Worm (Caenorhabditis elegans) whole organism, L3 larva: Measurements from ENCODE around the gene kynu-1.
A peak's percentile ranks its signal among the peaks of the same experiment; 100 is the strongest.

Experiments used
- ZK546.5 ChIP-seq: sonication (generic microtip); optimal IDR thresholded peaks from 2 replicates; lab custom pipeline; 2017; ENCODE audit warnings: missing biosample characterization, missing genetic modification characterization
- aly-2 ChIP-seq: fragments of 150-350 bp; optimal IDR thresholded peaks from 2 replicates; lab custom pipeline; 2014; ENCODE audit warnings: missing biosample characterization, missing genetic modification characterization
- ama-1 ChIP-seq: fragments of 150-350 bp; optimal IDR thresholded peaks from 2 replicates; lab custom pipeline; 2018
- ceh-28 ChIP-seq: fragments of 150-350 bp; optimal IDR thresholded peaks from 2 replicates; lab custom pipeline; 2014; ENCODE audit warnings: missing biosample characterization, missing genetic modification reagents, missing genetic modification characterization
- ceh-82 ChIP-seq: fragments of 150-350 bp; optimal IDR thresholded peaks from 2 replicates; lab custom pipeline; 2014; ENCODE audit warnings: missing biosample characterization, missing genetic modification characterization
- ceh-9 ChIP-seq: sonication (generic microtip); optimal IDR thresholded peaks from 2 replicates; lab custom pipeline; 2018; ENCODE audit warnings: missing biosample characterization, missing genetic modification characterization
- daf-12 ChIP-seq: fragments of 150-350 bp; optimal IDR thresholded peaks from 2 replicates; lab custom pipeline; 2014; ENCODE audit warnings: missing biosample characterization, missing genetic modification reagents, missing genetic modification characterization
- egl-27 ChIP-seq: sonication (generic microtip); optimal IDR thresholded peaks from 4 replicates; lab custom pipeline; 2017; ENCODE audit warnings: missing biosample characterization, missing genetic modification reagents, missing genetic modification characterization
- egl-5 ChIP-seq: fragments of 150-350 bp; optimal IDR thresholded peaks from 2 replicates; lab custom pipeline; 2017; ENCODE audit warnings: missing biosample characterization, missing genetic modification reagents, missing genetic modification characterization, inconsistent platforms
- elt-1 ChIP-seq: fragments of 150-350 bp; optimal IDR thresholded peaks from 2 replicates; lab custom pipeline; 2014; ENCODE audit warnings: missing biosample characterization, missing genetic modification characterization
- elt-2 ChIP-seq: sonication (generic microtip); optimal IDR thresholded peaks from 2 replicates; lab custom pipeline; 2016; ENCODE audit warnings: missing genetic modification reagents, mild to moderate bottlenecking, missing genetic modification characterization, missing compliant biosample characterization
- eor-1 ChIP-seq, 2 experiments: fragments of 150-350 bp; optimal IDR thresholded peaks; 2 replicates each; lab custom pipeline; 2014 to 2018; ENCODE audit warnings: missing biosample characterization in 2 of 2, missing genetic modification characterization in 2 of 2
- fkh-10 ChIP-seq: sonication (generic microtip); optimal IDR thresholded peaks from 2 replicates; lab custom pipeline; 2017; ENCODE audit warnings: missing biosample characterization, missing genetic modification reagents, missing genetic modification characterization
- fkh-2 ChIP-seq: fragments of 150-350 bp; optimal IDR thresholded peaks from 2 replicates; lab custom pipeline; 2014; ENCODE audit warnings: missing biosample characterization, missing genetic modification reagents, missing genetic modification characterization
- fos-1 ChIP-seq: fragments of 150-350 bp; optimal IDR thresholded peaks from 2 replicates; lab custom pipeline; 2014; ENCODE audit warnings: missing biosample characterization, missing genetic modification characterization
- hmg-11 ChIP-seq: sonication (generic microtip); optimal IDR thresholded peaks from 2 replicates; lab custom pipeline; 2016; ENCODE audit warnings: missing genetic modification characterization, missing compliant biosample characterization
- jun-1 ChIP-seq: fragments of 150-350 bp; optimal IDR thresholded peaks from 2 replicates; lab custom pipeline; 2014; ENCODE audit warnings: missing biosample characterization, missing genetic modification reagents, missing genetic modification characterization
- lin-15B ChIP-seq: fragments of 150-350 bp; optimal IDR thresholded peaks from 2 replicates; lab custom pipeline; 2014; ENCODE audit warnings: missing biosample characterization, missing genetic modification characterization
- lin-39 ChIP-seq: fragments of 150-350 bp; optimal IDR thresholded peaks from 2 replicates; lab custom pipeline; 2018; ENCODE audit warnings: missing biosample characterization, missing genetic modification reagents, missing genetic modification characterization
- lsy-12 ChIP-seq: sonication (generic microtip); optimal IDR thresholded peaks from 2 replicates; lab custom pipeline; 2016; ENCODE audit warnings: mild to moderate bottlenecking, missing genetic modification characterization, missing compliant biosample characterization
- mdl-1 ChIP-seq: fragments of 150-350 bp; optimal IDR thresholded peaks from 2 replicates; lab custom pipeline; 2014; ENCODE audit warnings: missing biosample characterization, missing genetic modification characterization
- mml-1 ChIP-seq: fragments of 150-350 bp; sonication (generic microtip); optimal IDR thresholded peaks from 3 replicates; lab custom pipeline; 2014; ENCODE audit warnings: missing biosample characterization, missing genetic modification characterization
- nfya-1 ChIP-seq: sonication (generic microtip); optimal IDR thresholded peaks from 2 replicates; lab custom pipeline; 2017; ENCODE audit warnings: missing genetic modification characterization, mild to moderate bottlenecking, missing compliant biosample characterization, antibody characterized with exemption, moderate library complexity; ENCODE audit not compliant: insufficient read depth
- nhr-11 ChIP-seq: fragments of 150-350 bp; optimal IDR thresholded peaks from 2 replicates; lab custom pipeline; 2014; ENCODE audit warnings: missing biosample characterization, missing genetic modification characterization
- nhr-12 ChIP-seq: fragments of 150-350 bp; optimal IDR thresholded peaks from 2 replicates; lab custom pipeline; 2014; ENCODE audit warnings: missing biosample characterization, missing genetic modification characterization
- nhr-23 ChIP-seq: fragments of 150-350 bp; optimal IDR thresholded peaks from 2 replicates; lab custom pipeline; 2014; ENCODE audit warnings: missing biosample characterization, missing genetic modification reagents, missing genetic modification characterization
- nhr-237 ChIP-seq: fragments of 150-350 bp; optimal IDR thresholded peaks from 2 replicates; lab custom pipeline; 2014; ENCODE audit warnings: missing biosample characterization, missing genetic modification characterization
- nhr-25 ChIP-seq: sonication (generic microtip); optimal IDR thresholded peaks from 2 replicates; lab custom pipeline; 2017; ENCODE audit warnings: missing biosample characterization, missing genetic modification characterization
- nhr-28 ChIP-seq: fragments of 150-350 bp; optimal IDR thresholded peaks from 2 replicates; lab custom pipeline; 2014; ENCODE audit warnings: missing biosample characterization, missing genetic modification characterization
- nhr-43 ChIP-seq: sonication (generic microtip); optimal IDR thresholded peaks from 2 replicates; lab custom pipeline; 2016; ENCODE audit warnings: mild to moderate bottlenecking, missing genetic modification characterization, missing compliant biosample characterization; ENCODE audit not compliant: poor library complexity, severe bottlenecking
- nhr-67 ChIP-seq: fragments of 150-350 bp; optimal IDR thresholded peaks from 2 replicates; lab custom pipeline; 2014; ENCODE audit warnings: missing biosample characterization, missing genetic modification characterization
- nhr-76 ChIP-seq: fragments of 150-350 bp; sonication (generic microtip); optimal IDR thresholded peaks from 5 replicates; lab custom pipeline; 2014; ENCODE audit warnings: missing biosample characterization, missing genetic modification characterization
- nhr-77 ChIP-seq: fragments of 150-350 bp; optimal IDR thresholded peaks from 2 replicates; lab custom pipeline; 2014; ENCODE audit warnings: missing biosample characterization, missing genetic modification characterization
- pha-4 ChIP-seq: fragments of 150-350 bp; optimal IDR thresholded peaks from 2 replicates; lab custom pipeline; 2014; ENCODE audit warnings: missing biosample characterization, missing genetic modification reagents, missing genetic modification characterization
- pqm-1 ChIP-seq: fragments of 150-350 bp; optimal IDR thresholded peaks from 2 replicates; lab custom pipeline; 2017; ENCODE audit warnings: missing biosample characterization, missing genetic modification characterization, inconsistent platforms
- sea-2 ChIP-seq: fragments of 150-350 bp; sonication (generic microtip); optimal IDR thresholded peaks from 4 replicates; lab custom pipeline; 2014; ENCODE audit warnings: missing biosample characterization, missing genetic modification reagents, missing genetic modification characterization
- skn-1 ChIP-seq: fragments of 150-350 bp; optimal IDR thresholded peaks from 2 replicates; lab custom pipeline; 2014; ENCODE audit warnings: missing biosample characterization, missing genetic modification characterization
- tbx-2 ChIP-seq: sonication (generic microtip); optimal IDR thresholded peaks from 2 replicates; lab custom pipeline; 2016; ENCODE audit warnings: mild to moderate bottlenecking, missing genetic modification characterization, missing compliant biosample characterization
- unc-39 ChIP-seq: sonication (generic microtip); optimal IDR thresholded peaks from 4 replicates; lab custom pipeline; 2017; ENCODE audit warnings: missing biosample characterization, missing genetic modification characterization
- unc-62 ChIP-seq: fragments of 150-350 bp; sonication (generic microtip); optimal IDR thresholded peaks from 4 replicates; lab custom pipeline; 2014; ENCODE audit warnings: missing biosample characterization, missing genetic modification reagents, missing genetic modification characterization
- zag-1 ChIP-seq: fragments of 150-350 bp; optimal IDR thresholded peaks from 2 replicates; lab custom pipeline; 2014; ENCODE audit warnings: missing biosample characterization, missing genetic modification characterization
- ztf-11 ChIP-seq: fragments of 150-350 bp; optimal IDR thresholded peaks from 2 replicates; lab custom pipeline; 2014; ENCODE audit warnings: missing biosample characterization, missing genetic modification characterization

The kynu-1 gene

DNA sequence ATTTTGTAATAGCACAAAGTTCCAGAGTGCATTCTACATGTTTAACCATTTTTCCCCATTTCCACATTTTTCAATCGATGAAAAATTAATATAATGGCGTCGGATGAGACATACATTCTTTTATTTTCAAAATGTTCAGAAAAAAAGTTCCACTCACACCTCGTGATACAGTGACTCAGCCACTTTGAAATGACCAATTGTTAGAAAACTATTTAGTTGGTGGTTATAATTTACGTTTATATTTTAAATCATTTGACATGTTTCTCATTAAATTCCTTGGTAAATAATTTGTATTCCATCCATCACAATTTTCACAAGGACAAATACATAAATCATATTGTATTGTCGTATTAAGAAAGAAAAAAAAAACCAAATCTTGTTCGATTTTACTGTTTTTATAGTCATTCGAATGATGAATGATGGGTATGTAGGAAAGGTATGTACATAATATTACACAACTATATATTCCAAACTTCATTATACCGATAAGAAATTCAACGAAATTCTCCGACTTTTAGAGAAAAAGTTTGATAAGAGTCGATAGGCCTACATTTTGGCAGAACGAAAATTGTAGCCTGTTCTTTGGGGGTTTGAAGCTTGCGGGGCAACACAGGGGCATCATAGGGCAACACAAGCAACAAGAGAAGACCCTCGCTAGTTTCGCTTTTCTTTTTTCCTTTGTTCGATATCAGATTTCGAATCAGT, 8.6 kb downstream of the kynu-1 start:
- TF ChIP-seq elt-2, result peak; percentile 53
- TF ChIP-seq pqm-1 (tag; lab: Kevin White, UChicago), result peak; percentile 61
- TF ChIP-seq egl-27 (tag; lab: Kevin White, UChicago), result no peak

DNA sequence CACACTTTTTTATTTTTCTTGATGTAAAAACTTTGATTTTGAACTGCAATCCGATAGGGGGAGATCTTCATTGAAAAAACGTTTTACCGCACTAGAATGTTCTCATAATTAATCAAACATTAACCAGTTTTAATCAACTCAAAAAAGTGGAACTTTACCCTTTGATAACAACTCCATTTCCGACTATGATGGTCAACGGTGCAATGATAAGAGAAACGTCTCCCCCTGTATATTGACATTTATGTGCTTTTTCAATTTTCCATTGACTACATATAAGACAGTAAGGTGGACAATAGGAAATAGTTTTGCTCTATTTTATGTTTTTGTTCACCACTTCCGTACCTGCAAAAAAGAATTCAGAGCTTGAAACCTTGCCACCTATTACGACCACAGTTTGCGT, 10.7 kb downstream of the kynu-1 start:
- TF ChIP-seq elt-2 (peak; percentile 85), unc-62 (GFP tag; lab: Kevin White, UChicago) (no peak), pha-4 (tag; lab: Kevin White, UChicago) (peak; percentile 77), nhr-23 (tag; lab: Kevin White, UChicago) (no peak), eor-1 (tag; optimal IDR thresholded peaks at IDR 0.05; lab: Kevin White, UChicago) (no peak), nhr-11 (tag; lab: Kevin White, UChicago) (no peak), nhr-28 (tag; lab: Kevin White, UChicago) (no peak), tbx-2 (tag; lab: Kevin White, UChicago) (no peak), nfya-1 (tag; lab: Kevin White, UChicago) (no peak), pqm-1 (tag; lab: Kevin White, UChicago) (peak; percentile 78), ceh-82 (tag; lab: Kevin White, UChicago) (no peak), nhr-67 (no peak), ceh-28 (tag; lab: Kevin White, UChicago) (no peak), nhr-237 (tag; lab: Kevin White, UChicago) (no peak), lsy-12 (tag; lab: Kevin White, UChicago) (no peak), lin-39 (tag; lab: Kevin White, UChicago) (no peak), ztf-11 (tag; lab: Kevin White, UChicago) (no peak), fos-1 (no peak), fkh-2 (tag; lab: Kevin White, UChicago) (no peak)

DNA sequence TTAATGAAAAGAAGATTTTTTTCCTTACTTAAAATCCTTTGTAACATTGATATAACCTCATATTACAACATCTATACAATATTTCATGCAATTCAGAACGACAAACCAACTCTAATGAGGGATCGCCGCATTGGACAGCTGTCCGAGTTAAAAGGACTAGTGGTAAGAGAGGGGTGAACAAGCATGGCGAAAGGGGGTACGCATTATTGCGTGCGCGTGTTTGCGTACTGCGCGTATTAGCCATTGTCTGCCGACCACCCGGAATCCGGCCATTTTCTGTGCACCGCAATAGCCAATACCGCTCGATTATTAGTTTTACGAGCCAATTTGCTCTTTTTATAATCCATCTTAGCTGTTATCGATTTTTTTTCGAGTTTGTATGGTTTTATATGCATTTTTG, 11.6 kb downstream of the kynu-1 start, which contains the start of gene C15H9.4:
TSS of gene C15H9.4 (plus strand) at position 93 of the 400 bp plus-strand sequence.
- peak; percentile 1 for TF ChIP-seq pha-4 (tag; lab: Kevin White, UChicago)
- TF ChIP-seq nhr-25 (tag; lab: Kevin White, UChicago), result no peak
- peak; percentile 63 for TF ChIP-seq egl-5
- TF ChIP-seq egl-27 (tag; lab: Kevin White, UChicago), result peak; percentile 27
- TF ChIP-seq hmg-11 (tag; lab: Kevin White, UChicago), result peak; percentile 82
- TF ChIP-seq ZK546.5, result no peak
- peak; percentile 69 for TF ChIP-seq lsy-12 (tag; lab: Kevin White, UChicago)
- no peak for TF ChIP-seq nhr-43 (tag; lab: Kevin White, UChicago)
- TF ChIP-seq aly-2 (tag; lab: Kevin White, UChicago), result no peak
- TF ChIP-seq ceh-28 (tag; lab: Kevin White, UChicago), result peak; percentile 40
- peak; percentile 76 for TF ChIP-seq lin-39 (tag; lab: Kevin White, UChicago)
- peak; percentile 27 for TF ChIP-seq sea-2 (GFP tag; lab: Kevin White, UChicago)
- TF ChIP-seq nfya-1 (tag; lab: Kevin White, UChicago), result peak; percentile 69

DNA sequence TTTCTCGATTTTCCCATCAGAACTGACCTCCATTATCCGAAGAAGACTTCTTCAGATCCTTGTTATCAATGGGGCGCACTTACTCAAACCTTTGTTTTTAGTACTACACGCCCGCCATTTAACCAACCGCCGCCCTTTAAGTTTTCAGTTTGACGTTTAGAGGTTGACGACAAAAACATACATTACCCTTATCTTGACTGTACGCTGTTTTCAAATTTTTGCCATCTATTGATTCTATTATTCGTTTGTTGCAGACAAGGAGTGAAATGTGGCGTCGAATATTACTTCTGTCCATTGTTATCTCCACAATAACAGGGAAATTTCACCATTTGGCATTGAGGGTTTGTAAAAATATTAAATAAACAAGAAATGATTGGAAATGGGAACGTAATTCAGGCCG, 16.1 kb downstream of the kynu-1 start, which contains the start of gene C15H9.5:
TSS of gene C15H9.5 (plus strand) at position 255 of the 400 bp plus-strand sequence.
- TF ChIP-seq elt-2, result peak; percentile 46
- TF ChIP-seq elt-1 (tag; lab: Kevin White, UChicago), result no peak
- TF ChIP-seq nfya-1 (tag; lab: Kevin White, UChicago), result peak; percentile 62
- no peak for TF ChIP-seq ZK546.5
- TF ChIP-seq daf-12 (tag; lab: Kevin White, UChicago), result no peak
- TF ChIP-seq pha-4 (tag; lab: Kevin White, UChicago), result peak; percentile 26
- no peak for TF ChIP-seq nhr-76 (tag; lab: Kevin White, UChicago)
- peak; percentile 15 for TF ChIP-seq pqm-1 (tag; lab: Kevin White, UChicago)
- TF ChIP-seq ama-1 (lab: Kevin White, UChicago), result no peak
- no peak for TF ChIP-seq fkh-10
- TF ChIP-seq mml-1 (tag; lab: Kevin White, UChicago), result no peak
- TF ChIP-seq tbx-2 (tag; lab: Kevin White, UChicago), result no peak
- TF ChIP-seq nhr-28 (tag; lab: Kevin White, UChicago), result no peak
- TF ChIP-seq sea-2 (GFP tag; lab: Kevin White, UChicago), result no peak
- no peak for TF ChIP-seq egl-27 (tag; lab: Kevin White, UChicago)
- TF ChIP-seq lin-15B (tag; lab: Kevin White, UChicago), result peak; percentile 14
- no peak for TF ChIP-seq nhr-77 (tag; lab: Kevin White, UChicago)
- TF ChIP-seq ceh-82 (tag; lab: Kevin White, UChicago), result no peak
- no peak for TF ChIP-seq jun-1 (tag; lab: Kevin White, UChicago)
- no peak for TF ChIP-seq nhr-25 (tag; lab: Kevin White, UChicago)
- no peak for TF ChIP-seq nhr-11 (tag; lab: Kevin White, UChicago)
- no peak for TF ChIP-seq ztf-11 (tag; lab: Kevin White, UChicago)
- no peak for TF ChIP-seq zag-1 (tag; lab: Kevin White, UChicago)
- no peak for TF ChIP-seq unc-39 (tag; lab: Kevin White, UChicago)
- no peak for TF ChIP-seq ceh-9 (tag; lab: Kevin White, UChicago)
- TF ChIP-seq skn-1 (tag; lab: Kevin White, UChicago), result peak; percentile 29
- TF ChIP-seq nhr-12, result no peak
- TF ChIP-seq aly-2 (tag; lab: Kevin White, UChicago), result no peak
- no peak for TF ChIP-seq mdl-1 (tag; lab: Kevin White, UChicago)
- no peak for TF ChIP-seq eor-1 (tag; optimal IDR thresholded peaks at IDR 0.05; lab: Kevin White, UChicago)
- no peak for TF ChIP-seq ceh-28 (tag; lab: Kevin White, UChicago)
- TF ChIP-seq lsy-12 (tag; lab: Kevin White, UChicago), result no peak
- no peak for TF ChIP-seq fos-1
